Fruit fly (Drosophila melanogaster): ENCODE data around the gene CecC.

CecC gene

DNA sequence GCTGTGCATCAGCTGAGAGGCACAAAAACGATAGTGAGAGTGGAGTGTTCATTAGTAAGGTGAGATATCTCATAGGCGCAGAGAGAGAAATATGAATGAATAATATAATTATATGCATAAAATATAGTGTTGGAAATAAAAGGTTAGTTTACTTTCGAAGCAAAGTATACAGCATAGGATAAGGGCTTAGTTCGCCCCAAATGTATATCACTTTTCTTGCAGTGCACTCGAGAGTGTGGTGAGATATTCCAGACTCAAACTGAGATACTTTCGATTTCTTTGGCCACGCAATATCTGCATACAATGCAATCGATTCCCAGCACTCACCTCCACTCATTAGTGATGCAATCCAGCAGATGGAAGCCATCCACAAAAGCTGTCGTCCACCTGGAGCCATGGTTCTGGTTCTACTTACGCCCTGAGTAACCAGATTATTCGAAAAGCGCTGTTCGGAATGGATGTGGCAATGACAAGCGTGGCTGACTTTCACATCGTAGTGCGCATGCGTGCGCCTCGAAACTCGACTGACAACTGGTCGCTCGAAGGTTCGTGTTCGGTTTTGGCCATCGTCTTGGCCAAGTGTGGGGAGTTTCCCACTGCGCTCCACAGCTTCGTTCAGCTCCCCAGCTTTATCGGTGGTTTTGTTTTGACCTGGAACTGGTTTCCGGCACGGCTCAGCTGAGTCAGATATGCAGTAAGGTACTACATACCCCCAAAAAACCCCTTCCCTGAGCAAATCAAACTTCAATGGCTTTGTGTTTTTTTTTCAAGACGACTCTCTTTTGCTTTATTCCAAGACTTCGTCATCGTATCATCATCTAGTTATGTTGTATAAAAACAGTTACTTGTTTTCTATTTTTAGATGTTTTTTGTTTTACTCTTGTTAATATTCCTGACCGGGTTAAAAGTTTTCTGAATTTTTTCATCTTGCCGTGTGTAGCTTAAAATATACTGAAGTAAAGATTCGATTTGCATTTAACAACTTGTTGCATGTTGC is 45.3 kb upstream of the CecC start, which contains the start of gene Rsod (continued):
- TF ChIP-seq CG11695 (GFP tag; IDR thresholded peaks at IDR 0.05) (peak; percentile 59; the same call in 2 of the 3 replicates), CG4854 (GFP tag; optimal IDR thresholded peaks at IDR 0.05) (no peak), NK7.1 (GFP tag; optimal IDR thresholded peaks at IDR 0.05) (no peak), peb (GFP tag; IDR thresholded peaks at IDR 0.05) (peak; percentile 67), Dbx (GFP tag; IDR thresholded peaks at IDR 0.05) (no peak), CG15011 (GFP tag; optimal IDR thresholded peaks at IDR 0.05) (no peak), gsb-n (tag; optimal IDR thresholded peaks at IDR 0.05) (peak; percentile 57), Jarid2 (GFP tag; optimal IDR thresholded peaks at IDR 0.05) (peak; percentile 55), Nf-YB (GFP tag; optimal IDR thresholded peaks at IDR 0.05) (no peak), odd (GFP tag; optimal IDR thresholded peaks at IDR 0.05) (no peak), insv (GFP tag; optimal IDR thresholded peaks at IDR 0.05) (no peak), chm (GFP tag; IDR thresholded peaks at IDR 0.05) (peak; percentile 42; the same call in 1 of the 2 replicates), Usf (GFP tag; optimal IDR thresholded peaks at IDR 0.05) (no peak), dati (GFP tag; IDR thresholded peaks at IDR 0.05) (no peak), Dad (GFP tag; optimal IDR thresholded peaks at IDR 0.05) (no peak), ac (GFP tag; optimal IDR thresholded peaks at IDR 0.05) (no peak), CG11504 (tag; optimal IDR thresholded peaks at IDR 0.05) (peak; percentile 68), dpn (GFP tag; optimal IDR thresholded peaks at IDR 0.05) (peak in 1 of 2 experiments; percentile 61), al (GFP tag; IDR thresholded peaks at IDR 0.05) (peak; percentile 41), CG16815 (GFP tag; optimal IDR thresholded peaks at IDR 0.05) (peak; percentile 9), CG10209 (GFP tag; optimal IDR thresholded peaks at IDR 0.05) (peak; percentile 44), knrl (GFP tag; IDR thresholded peaks at IDR 0.05; ENCODE audit: partially characterized antibody) (no peak), bigmax (GFP tag; optimal IDR thresholded peaks at IDR 0.05) (no peak), eyg (GFP tag; optimal IDR thresholded peaks at IDR 0.05) (no peak), rib (GFP tag; IDR thresholded peaks at IDR 0.05) (no peak), psq (GFP tag; optimal IDR thresholded peaks at IDR 0.05) (peak; percentile 42), CG13287 (GFP tag; IDR thresholded peaks at IDR 0.05; ENCODE audit: partially characterized antibody) (no peak), CG1529 (GFP tag; optimal IDR thresholded peaks at IDR 0.05) (peak; percentile 67), wdn (GFP tag; IDR thresholded peaks at IDR 0.05) (0 out of 2 replicates have a peak, but pooled peaks have one; percentile 33), Hmx (GFP tag; optimal IDR thresholded peaks at IDR 0.05) (no peak), CG12071 (GFP tag; optimal IDR thresholded peaks at IDR 0.05) (peak; percentile 19), Tbp (GFP tag; optimal IDR thresholded peaks at IDR 0.05) (no peak), fu2 (GFP tag; optimal IDR thresholded peaks at IDR 0.05) (no peak), CG17361 (GFP tag; IDR thresholded peaks at IDR 0.05) (peak; percentile 55), Eip74EF (GFP tag; optimal IDR thresholded peaks at IDR 0.05) (peak in 1 of 2 experiments; percentile 11), CG1792 (GFP tag; optimal IDR thresholded peaks at IDR 0.05) (no peak), CG9932 (GFP tag; IDR thresholded peaks at IDR 0.05) (no peak; the same call in 1 of the 2 replicates), GATAe (GFP tag; conservative IDR thresholded peaks at IDR 0.05) (no peak), toy (GFP tag; IDR thresholded peaks at IDR 0.05) (peak; percentile 60), dmrt99B (tag; optimal IDR thresholded peaks at IDR 0.05) (peak; percentile 73), CG15269 (tag; optimal IDR thresholded peaks at IDR 0.05) (peak; percentile 53), Ssrp (tag; optimal IDR thresholded peaks at IDR 0.05) (peak; percentile 50), stc (GFP tag; IDR thresholded peaks at IDR 0.05) (peak; percentile 70), pho (GFP tag; optimal IDR thresholded peaks at IDR 0.05) (no peak), ranshi (GFP tag; IDR thresholded peaks at IDR 0.05) (peak; percentile 76), tgo (GFP tag; IDR thresholded peaks at IDR 0.05) (peak; percentile 79), CG3281 (GFP tag; optimal IDR thresholded peaks at IDR 0.05) (no peak), Mes4 (GFP tag; optimal IDR thresholded peaks at IDR 0.05) (no peak), CG3995 (GFP tag; optimal IDR thresholded peaks at IDR 0.05) (no peak)

Data from whole organism, embryonic.